Fruit fly (Drosophila melanogaster) whole organism, larva: ENCODE data around the gene CG31650.

Experiments
- noc ChIP-seq: fragments of 200-800 bp; sonication (Bioruptor generic); optimal IDR thresholded peaks from 3 replicates; lab custom pipeline; 2019; ENCODE audit warnings: missing biosample characterization, mild to moderate bottlenecking, missing genetic modification characterization, moderate library complexity

The CG31650 gene

DNA sequence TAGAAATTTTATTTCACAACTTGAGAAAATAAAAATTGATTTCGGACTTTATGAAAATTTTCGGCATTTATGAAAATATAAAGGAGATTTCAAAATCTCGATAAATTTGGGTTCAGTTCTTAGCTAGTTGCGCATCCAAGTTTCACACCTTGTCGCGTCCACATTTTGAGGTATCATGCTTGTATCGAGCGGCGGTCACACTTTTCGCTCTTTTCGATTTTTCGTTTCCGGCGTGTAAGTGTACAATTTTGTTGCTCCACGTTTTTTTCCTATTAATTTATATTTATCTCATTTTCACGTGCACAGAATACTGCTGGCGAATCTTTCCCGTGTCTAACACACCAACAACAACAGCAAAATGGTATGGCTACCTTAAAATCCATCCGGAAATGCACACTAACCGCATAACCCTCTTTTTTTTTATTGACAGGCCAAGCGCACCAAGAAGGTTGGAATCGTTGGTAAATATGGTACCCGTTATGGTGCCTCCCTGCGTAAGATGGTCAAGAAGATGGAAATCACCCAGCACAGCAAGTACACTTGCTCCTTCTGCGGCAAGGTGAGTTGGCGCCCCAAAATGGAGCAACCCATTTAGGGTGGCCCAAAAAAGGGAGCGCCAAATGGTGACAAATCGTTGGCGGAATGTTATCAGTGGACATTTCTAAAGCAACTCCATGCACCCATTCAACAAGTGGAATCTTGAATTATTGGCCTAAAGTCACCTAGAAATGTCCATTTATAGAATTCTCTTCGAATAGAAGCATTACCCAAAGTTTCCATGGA lies 26.5 kb upstream of the CG31650 start, which contains the start of gene RpL37A:
TSS of gene RpL37A (plus strand) at position 161 of the 783 bp plus-strand sequence.
- TF ChIP-seq noc (tag; lab: Kevin White, UChicago), result peak; percentile 20

DNA sequence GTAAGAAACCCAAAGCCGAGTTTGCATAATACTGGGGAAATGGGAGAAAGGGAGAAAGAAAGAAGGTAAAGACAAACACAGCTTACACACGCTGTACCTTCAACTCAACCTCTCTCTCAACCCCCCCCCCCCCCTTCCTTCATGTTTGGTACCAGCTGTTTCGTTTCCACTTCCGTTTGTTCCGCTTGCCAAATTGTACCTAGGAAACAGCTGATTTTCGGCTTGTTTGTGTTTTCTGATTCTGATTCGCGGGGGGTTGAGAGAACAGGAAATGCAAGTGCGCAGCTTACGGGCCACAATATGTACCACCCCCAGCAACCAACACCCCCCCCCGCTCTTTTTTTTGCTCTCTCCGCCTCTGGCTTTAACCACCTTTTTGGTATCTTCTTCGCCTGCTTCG lies 19.4 kb upstream of the CG31650 start:
- TF ChIP-seq noc (tag; lab: Kevin White, UChicago), result no peak

DNA sequence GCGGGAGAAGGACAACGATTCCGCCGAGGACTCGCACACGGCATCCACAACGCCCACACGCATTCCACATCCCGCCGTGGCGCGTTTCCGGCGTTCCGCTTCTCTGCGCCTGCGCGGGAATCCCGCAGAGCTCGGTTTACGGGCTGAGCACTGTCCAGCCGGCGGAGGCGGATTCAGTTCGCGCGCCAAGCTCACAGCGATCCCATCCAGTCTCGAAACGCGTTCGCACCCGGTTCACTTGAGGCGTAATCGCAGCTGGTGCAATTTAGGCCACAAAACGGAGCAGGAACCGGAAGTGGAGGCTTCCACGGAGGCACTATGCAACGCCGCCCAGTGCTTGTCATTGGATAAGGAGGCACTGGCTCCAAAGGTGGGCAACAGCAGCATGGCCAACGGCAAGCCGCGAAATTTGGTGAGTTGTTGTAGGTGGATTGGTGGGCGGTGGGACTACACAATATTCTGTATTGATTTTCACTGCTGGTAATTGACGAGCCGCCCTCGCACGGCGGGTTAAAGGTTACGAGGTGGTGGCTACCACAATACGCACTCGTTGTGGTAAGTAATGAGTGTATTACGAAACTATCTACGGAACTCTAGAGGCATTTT lies 18.4 kb upstream of the CG31650 start:
- no peak for TF ChIP-seq noc (tag; lab: Kevin White, UChicago)

DNA sequence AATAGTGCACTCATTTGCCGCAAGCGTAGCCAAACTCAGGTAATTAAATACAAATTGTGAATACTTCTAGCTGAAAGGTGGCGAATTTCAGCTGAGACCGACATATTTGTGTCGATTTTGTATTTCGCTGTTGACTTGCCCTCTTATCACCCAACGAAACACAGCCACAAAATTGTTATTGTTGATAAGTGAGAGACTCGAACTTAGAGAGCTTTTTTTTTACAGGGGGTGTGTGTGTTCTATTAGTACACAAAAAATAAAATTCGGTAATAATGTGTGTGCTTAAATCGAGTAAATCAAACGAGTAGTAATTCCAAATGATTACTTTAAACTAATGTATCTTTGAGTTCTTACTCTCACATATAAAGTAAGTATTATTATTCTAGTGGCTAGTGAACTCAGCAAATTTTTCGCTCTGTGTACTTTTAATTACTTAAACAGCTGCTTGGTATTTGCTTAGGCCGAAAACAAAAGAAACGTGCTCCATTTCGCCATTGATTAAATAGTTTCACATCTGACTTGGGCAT lies 16.5 kb upstream of the CG31650 start:
- peak; percentile 90 for TF ChIP-seq noc (tag; lab: Kevin White, UChicago)

DNA sequence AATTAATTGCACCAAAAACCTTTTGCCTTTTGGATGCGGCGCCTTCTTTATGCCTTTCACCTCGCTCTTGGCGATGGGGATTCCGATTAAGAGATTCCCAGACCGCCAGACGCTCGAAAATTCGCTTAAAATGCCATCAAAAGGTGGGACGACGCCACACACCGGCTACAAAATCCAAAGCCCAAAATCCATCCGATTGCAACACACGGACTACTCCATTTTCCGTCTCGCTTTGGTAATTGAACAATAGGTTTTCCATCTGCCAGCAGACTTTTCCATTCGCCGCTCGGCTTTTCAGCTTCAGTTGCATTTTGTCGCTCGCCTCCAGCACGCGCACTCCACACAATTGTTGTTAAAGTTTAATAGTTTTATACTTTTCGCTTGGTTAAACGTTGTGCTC lies 16.0 kb upstream of the CG31650 start, which contains the start of gene qtc:
TSS of gene qtc (plus strand) at position 301 of the 400 bp plus-strand sequence.
- no peak for TF ChIP-seq noc (tag; lab: Kevin White, UChicago)

DNA sequence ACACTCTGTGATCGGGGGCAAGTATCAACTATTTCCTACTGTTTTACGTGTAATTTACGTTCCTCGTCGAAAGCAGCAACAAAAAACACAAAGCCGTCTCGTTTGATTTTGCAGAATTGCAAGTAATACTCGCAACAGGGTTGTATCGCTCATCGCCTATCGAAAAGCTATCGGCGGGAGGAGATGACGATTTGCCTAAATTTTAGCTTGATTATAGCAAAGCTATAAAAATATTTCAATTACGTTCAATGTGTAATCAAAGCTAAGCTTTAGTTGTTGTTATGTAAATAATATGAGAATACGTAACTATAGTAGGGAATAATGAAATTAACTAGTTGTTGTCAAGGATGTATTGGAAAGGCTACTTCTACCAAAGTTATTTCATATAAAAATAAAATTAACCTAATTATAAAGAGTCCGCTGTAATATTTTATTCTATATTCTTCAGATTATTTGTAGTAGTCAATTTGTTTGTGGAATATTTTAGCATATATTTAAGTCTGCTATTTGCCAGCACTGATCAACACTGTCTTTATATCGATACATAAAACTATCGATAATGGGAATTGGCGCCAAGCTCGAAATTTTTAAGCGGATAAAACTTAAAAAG lies 15.2 kb upstream of the CG31650 start, which contains the start of gene Rpn11:
TSS of gene Rpn11 (minus strand) at position 146 of the 610 bp plus-strand sequence.
- peak; percentile 63 for TF ChIP-seq noc (tag; lab: Kevin White, UChicago)

DNA sequence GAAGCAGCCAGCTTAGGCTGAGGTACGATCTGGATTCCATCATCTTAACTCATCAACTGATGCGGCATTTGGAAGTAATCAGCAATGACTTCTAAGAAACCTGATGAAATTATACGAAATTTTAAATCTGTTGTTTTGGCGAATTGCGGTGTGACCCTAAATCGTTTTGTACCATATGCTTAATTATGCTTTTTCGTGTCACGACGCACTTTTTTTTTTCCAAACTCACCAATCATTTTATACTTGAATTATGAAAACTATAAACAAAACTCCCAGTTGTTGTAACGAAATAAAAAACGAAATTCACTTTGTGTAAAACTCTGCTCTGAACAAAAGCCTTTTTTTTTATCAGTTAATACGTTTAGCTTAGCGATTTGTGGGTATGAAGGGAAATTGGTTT lies 13.6 kb upstream of the CG31650 start, which contains the start of gene Nepl3:
TSS of gene Nepl3 (minus strand) at position 155 of the 400 bp plus-strand sequence.
- no peak for TF ChIP-seq noc (tag; lab: Kevin White, UChicago)

DNA sequence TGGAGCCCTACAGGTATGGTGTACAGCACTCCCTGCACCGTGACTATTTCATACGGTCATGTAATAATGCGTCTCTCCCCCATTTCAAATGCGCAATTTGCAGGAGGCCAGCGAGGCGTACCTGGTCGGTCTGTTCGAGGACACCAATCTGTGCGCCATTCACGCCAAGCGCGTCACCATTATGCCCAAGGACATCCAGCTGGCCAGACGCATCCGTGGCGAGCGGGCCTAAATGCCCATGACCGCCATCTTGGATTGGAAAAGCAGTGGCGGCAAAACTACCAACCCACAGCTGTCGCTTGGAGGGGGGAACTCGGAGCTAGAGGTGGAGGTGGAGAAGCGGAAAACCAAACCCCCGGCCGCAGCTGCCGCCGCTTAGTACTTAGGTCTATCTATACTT lies 11.0 kb upstream of the CG31650 start:
- no peak for TF ChIP-seq noc (tag; lab: Kevin White, UChicago)

DNA sequence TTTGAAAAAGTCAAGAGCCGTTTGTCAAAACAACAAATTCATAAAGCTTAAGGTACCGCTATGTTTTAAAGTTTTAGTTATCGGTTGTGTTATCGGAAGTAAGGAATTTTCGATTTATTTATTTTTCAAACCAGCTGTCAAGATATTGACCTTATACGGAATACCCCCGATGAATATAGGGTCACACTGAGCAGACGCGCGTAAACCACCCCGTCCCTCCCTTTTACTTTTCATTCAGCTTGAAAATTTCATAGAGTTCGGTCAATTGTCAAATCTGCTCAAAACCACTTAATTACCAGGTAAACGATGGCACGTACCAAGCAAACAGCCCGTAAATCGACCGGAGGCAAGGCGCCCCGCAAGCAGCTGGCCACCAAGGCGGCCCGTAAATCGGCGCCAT lies 10.4 kb upstream of the CG31650 start, which contains the start of the genes CG14036 and His3.3A:
TSS of gene CG14036 (minus strand) at position 64 of the 400 bp plus-strand sequence.
TSS of gene His3.3A (plus strand) at position 106 of the 400 bp plus-strand sequence.
- TF ChIP-seq noc (tag; lab: Kevin White, UChicago), result no peak

DNA sequence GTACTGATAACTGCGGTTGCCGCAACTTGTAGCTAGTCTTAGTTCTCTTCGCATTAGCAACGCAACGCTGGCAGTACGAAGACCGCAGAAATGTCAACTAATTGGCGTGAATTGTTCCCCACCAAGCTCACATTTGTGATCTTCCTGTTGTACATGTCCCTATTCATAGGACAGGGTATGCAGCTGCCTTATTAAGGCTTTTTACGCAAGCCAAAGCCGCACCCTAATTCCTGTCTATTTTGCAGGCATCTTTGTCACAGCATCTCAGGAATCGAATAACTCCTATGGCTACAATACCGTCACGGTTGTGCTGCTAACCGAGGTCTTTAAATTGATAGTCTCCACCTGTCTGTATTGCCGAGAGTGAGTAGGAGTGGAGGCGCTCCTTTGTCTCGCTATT lies 8.5 kb upstream of the CG31650 start, which contains the start of gene eIF3h:
TSS of gene eIF3h (minus strand) at position 101 of the 400 bp plus-strand sequence.
- no peak for TF ChIP-seq noc (tag; lab: Kevin White, UChicago)

DNA sequence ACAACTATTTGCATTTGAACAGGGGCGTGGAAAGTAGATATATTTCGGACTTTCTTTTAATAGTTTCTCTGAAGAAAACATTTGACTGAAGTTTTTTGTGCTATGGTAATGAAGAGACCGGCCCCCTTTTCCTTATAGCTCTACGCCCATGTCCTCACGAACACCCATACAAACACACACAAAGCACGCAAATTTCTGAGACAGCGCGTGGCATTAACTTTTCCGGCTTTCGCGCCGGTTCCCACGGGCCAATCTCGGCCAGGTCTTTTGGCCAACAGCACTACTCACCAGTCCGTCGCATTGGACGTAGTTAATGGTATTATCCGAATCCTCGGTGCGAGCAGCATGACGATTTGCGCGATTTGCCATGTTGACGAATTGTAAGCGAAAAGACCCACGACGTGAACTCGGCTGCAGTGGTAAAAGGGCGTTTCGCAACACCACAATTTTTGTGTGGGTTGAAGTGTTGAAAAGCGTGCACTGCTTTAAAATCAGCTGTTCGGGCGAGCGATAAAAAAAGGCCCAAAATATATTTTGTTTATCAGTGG lies 7.9 kb upstream of the CG31650 start, which contains the start of gene senju:
TSS of gene senju (plus strand) at position 477 of the 548 bp plus-strand sequence.
- TF ChIP-seq noc (tag; lab: Kevin White, UChicago), result peak; percentile 85

DNA sequence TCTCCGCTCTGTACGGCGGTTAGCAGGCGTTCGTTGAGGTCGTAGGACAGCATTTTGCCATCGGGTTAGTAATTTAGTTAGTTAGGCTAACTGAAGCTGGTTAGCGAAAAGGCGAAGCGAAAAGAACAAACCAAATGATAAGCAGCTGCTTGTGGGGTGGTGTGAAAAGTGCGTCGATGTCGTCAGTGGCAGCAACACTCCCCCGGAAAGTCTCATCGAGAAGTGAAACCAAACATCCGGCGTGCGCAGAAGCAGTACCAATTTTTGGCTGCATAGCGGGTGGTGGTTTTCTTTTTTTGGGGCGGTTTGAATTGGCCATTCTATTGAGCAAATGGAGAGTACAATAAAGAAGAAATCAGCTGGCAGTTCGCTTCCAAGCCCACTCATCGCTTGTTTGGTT lies 6.3 kb upstream of the CG31650 start, which contains the start of gene CG9121:
TSS of gene CG9121 (minus strand) at position 238 of the 400 bp plus-strand sequence.
- TF ChIP-seq noc (tag; lab: Kevin White, UChicago), result no peak

DNA sequence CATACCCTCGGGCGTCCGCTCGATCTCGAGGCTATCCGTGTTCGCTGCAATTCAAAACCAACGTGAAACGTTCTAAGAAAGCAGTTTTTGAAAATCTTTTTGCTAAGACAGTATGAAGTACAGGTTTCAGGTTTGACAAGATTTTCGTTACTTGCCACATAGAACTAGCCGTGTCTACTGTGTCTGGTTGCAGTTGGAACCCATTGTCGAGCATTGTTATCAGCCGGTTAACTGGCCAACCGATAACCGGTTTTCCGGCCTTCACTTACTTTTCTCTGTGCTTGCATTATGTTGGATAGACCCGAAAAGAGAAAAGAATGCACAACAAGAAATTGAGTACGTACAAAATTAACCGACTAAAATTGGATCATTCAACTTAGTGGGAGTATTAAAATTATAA lies 5.5 kb upstream of the CG31650 start:
- no peak for TF ChIP-seq noc (tag; lab: Kevin White, UChicago)

DNA sequence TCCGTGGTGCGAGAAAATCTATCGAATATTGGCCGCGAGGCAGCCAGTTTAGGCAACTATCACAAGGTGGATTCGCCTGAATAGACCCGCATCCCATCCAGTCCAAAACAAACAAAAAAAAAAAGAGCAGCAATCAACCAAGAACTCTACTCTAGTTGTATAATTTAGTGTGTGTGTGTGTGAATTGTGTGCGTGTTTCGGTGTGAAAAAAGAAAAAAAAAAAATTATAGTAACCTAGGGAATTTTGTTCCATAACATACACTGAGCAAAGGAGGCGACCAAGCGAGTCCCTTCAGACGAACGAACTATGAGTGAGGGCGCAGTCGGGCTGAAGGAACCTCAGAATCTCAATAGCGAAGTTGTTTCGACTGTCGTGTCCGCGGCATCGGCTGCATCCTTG lies 1.7 kb upstream of the CG31650 start:
- TF ChIP-seq noc (tag; lab: Kevin White, UChicago), result no peak
